Worm (Caenorhabditis elegans) whole organism, L4/young adult: Measurements from ENCODE around the gene R148.8.

ENCODE experiments used
- W03F9.2 ChIP-seq: fragments of 150-350 bp; optimal IDR thresholded peaks from 2 replicates; lab custom pipeline; 2014; ENCODE audit warnings: missing biosample characterization, missing genetic modification characterization
- him-1 ChIP-seq: sonication (generic microtip); optimal IDR thresholded peaks from 2 replicates; lab custom pipeline; 2016; ENCODE audit warnings: missing genotype, missing genetic modification reagents, missing genetic modification characterization, missing compliant biosample characterization

DNA sequence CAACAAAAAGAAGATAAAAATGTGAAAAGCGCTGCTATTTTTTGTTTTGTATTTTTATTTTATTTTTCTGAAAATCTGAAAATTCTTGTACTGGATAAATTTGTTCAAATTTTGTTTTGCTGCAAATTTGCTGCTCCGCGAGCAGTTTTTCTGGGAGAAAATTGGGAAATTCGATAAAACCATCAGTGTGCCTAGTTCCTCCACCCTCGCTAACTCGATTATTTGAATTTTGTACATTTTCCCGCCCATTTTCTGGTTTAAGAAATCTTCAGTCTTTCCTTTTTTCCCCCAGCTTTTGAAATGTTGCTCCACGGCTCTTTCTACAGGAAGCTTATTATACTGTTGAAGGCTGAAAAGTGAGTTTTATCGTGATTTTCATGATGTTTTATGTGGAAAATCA, at the start of gene R148.8:
- TF ChIP-seq W03F9.2 (tag; lab: Kevin White, UChicago), result no peak
- TF ChIP-seq him-1 (tag; lab: Kevin White, UChicago), result no peak
